Fruit fly (Drosophila melanogaster) whole organism, embryonic: Measurements from ENCODE around the gene CG12020.
A peak's percentile ranks its signal among the peaks of the same experiment; 100 is the strongest.

Experiments used
- Atf3 ChIP-seq: fragments of 200-800 bp; sonication (Bioruptor generic); optimal IDR thresholded peaks from 3 replicates; lab custom pipeline; 2016; ENCODE audit warnings: missing biosample characterization, missing genetic modification characterization
- CG10959 ChIP-seq: fragments of 200-800 bp; sonication (Bioruptor generic); IDR thresholded peaks from 2 replicates; pipeline ENCODE4 v1.3.6; 2022; ENCODE audit warnings: missing biosample characterization, missing genetic modification characterization
- CG11695 ChIP-seq: fragments of 200-800 bp; sonication (Bioruptor generic); IDR thresholded peaks from 3 replicates; pipeline ENCODE4 v1.3.6; 2022; ENCODE audit warnings: missing biosample characterization, missing genetic modification characterization
- CG12299 ChIP-seq: fragments of 200-800 bp; sonication (Bioruptor generic); optimal IDR thresholded peaks from 2 replicates; lab custom pipeline; 2018; ENCODE audit warnings: missing biosample characterization, mild to moderate bottlenecking, missing genetic modification characterization
- CG15011 ChIP-seq: fragments of 200-800 bp; sonication (Bioruptor generic); optimal IDR thresholded peaks from 3 replicates; lab custom pipeline; 2018; ENCODE audit warnings: missing biosample characterization, mild to moderate bottlenecking, missing genetic modification characterization
- CG15696 ChIP-seq: fragments of 200-800 bp; sonication (Bioruptor generic); optimal IDR thresholded peaks from 2 replicates; lab custom pipeline; 2019; ENCODE audit warnings: missing biosample characterization, mild to moderate bottlenecking, missing genetic modification characterization, moderate library complexity
- CG1602 ChIP-seq: fragments of 200-800 bp; sonication (Bioruptor generic); optimal IDR thresholded peaks from 3 replicates; lab custom pipeline; 2016; ENCODE audit warnings: missing biosample characterization, missing genetic modification characterization
- CG1792 ChIP-seq: fragments of 200-800 bp; sonication (Bioruptor generic); optimal IDR thresholded peaks from 2 replicates; lab custom pipeline; 2016; ENCODE audit warnings: missing biosample characterization, missing genetic modification characterization
- CG2116 ChIP-seq: fragments of 200-800 bp; sonication (Bioruptor generic); optimal IDR thresholded peaks from 3 replicates; lab custom pipeline; 2018; ENCODE audit warnings: missing biosample characterization, mild to moderate bottlenecking, missing genetic modification characterization
- CG2202 ChIP-seq: fragments of 200-800 bp; sonication (Bioruptor generic); optimal IDR thresholded peaks from 2 replicates; lab custom pipeline; 2018; ENCODE audit warnings: missing biosample characterization, mild to moderate bottlenecking, missing genetic modification characterization
- CG30403 ChIP-seq: fragments of 200-800 bp; sonication (Bioruptor generic); optimal IDR thresholded peaks from 3 replicates; lab custom pipeline; 2016; ENCODE audit warnings: missing biosample characterization, missing genetic modification characterization
- CG3065 ChIP-seq: fragments of 200-800 bp; sonication (Bioruptor generic); optimal IDR thresholded peaks from 2 replicates; lab custom pipeline; 2016; ENCODE audit warnings: missing biosample characterization, missing genetic modification characterization
- CG33213 ChIP-seq: fragments of 200-800 bp; sonication (Bioruptor generic); optimal IDR thresholded peaks from 3 replicates; lab custom pipeline; 2016; ENCODE audit warnings: missing biosample characterization, missing genetic modification characterization
- CG34224 ChIP-seq: fragments of 200-800 bp; sonication (Bioruptor generic); IDR thresholded peaks from 3 replicates; pipeline ENCODE4 v1.3.6; 2022; ENCODE audit warnings: missing biosample characterization, missing genetic modification characterization; ENCODE audit not compliant: partially characterized antibody
- CG34376 ChIP-seq: fragments of 200-800 bp; sonication (Bioruptor generic); optimal IDR thresholded peaks from 2 replicates; lab custom pipeline; 2018; ENCODE audit warnings: missing biosample characterization, mild to moderate bottlenecking, missing genetic modification characterization
- CG4730 ChIP-seq: fragments of 200-800 bp; sonication (Bioruptor generic); IDR thresholded peaks from 2 replicates; pipeline ENCODE4 v1.3.6; 2022; ENCODE audit warnings: missing biosample characterization, missing genetic modification characterization
- CG5180 ChIP-seq: fragments of 200-800 bp; sonication (Bioruptor generic); optimal IDR thresholded peaks from 3 replicates; lab custom pipeline; 2017; ENCODE audit warnings: missing biosample characterization, missing genetic modification characterization, mild to moderate bottlenecking, moderate library complexity, missing genetic modification reagents
- CG7271 ChIP-seq: fragments of 200-800 bp; sonication (Bioruptor generic); optimal IDR thresholded peaks from 2 replicates; lab custom pipeline; 2018; ENCODE audit warnings: missing biosample characterization, mild to moderate bottlenecking, missing genetic modification characterization, moderate library complexity
- CG7963 ChIP-seq: fragments of 200-800 bp; sonication (Bioruptor generic); IDR thresholded peaks from 3 replicates; pipeline ENCODE4 v1.3.6; 2022; ENCODE audit warnings: missing biosample characterization, missing genetic modification characterization; ENCODE audit not compliant: partially characterized antibody
- Chrac-16 ChIP-seq: fragments of 200-800 bp; sonication (Bioruptor generic); optimal IDR thresholded peaks from 3 replicates; lab custom pipeline; 2016; ENCODE audit warnings: missing biosample characterization, missing genetic modification characterization
- Doc2 ChIP-seq: fragments of 200-800 bp; sonication (Bioruptor generic); IDR thresholded peaks from 2 replicates; pipeline ENCODE4 v1.3.6; 2022; ENCODE audit warnings: missing biosample characterization, missing genetic modification characterization
- Dref ChIP-seq: fragments of 200-800 bp; sonication (Bioruptor generic); IDR thresholded peaks from 2 replicates; pipeline ENCODE4 v1.3.6; 2022; ENCODE audit warnings: missing biosample characterization, missing genetic modification characterization
- E2f2 ChIP-seq: fragments of 200-800 bp; sonication (Bioruptor generic); IDR thresholded peaks from 2 replicates; pipeline ENCODE4 v1.3.6; 2022; ENCODE audit warnings: missing biosample characterization, missing genetic modification characterization
- Eip74EF ChIP-seq, 2 experiments: fragments of 200-800 bp in 1 of 2; fragments of >200 bp in 1 of 2; sonication (Bioruptor generic) in 1 of 2; optimal IDR thresholded peaks; 2 replicates each; lab custom pipeline; 2017 to 2019; ENCODE audit warnings: missing biosample characterization in 2 of 2, missing genetic modification characterization in 2 of 2, mild to moderate bottlenecking in 1 of 2, moderate library complexity in 1 of 2
- Fer2 ChIP-seq: fragments of 200-800 bp; sonication (Bioruptor generic); optimal IDR thresholded peaks from 2 replicates; lab custom pipeline; 2018; ENCODE audit warnings: missing biosample characterization, mild to moderate bottlenecking, missing genetic modification characterization, moderate library complexity
- H2.0 ChIP-seq: fragments of 200-800 bp; sonication (Bioruptor generic); IDR thresholded peaks from 2 replicates; pipeline ENCODE4 v1.3.6; 2022; ENCODE audit warnings: missing biosample characterization, missing genetic modification characterization
- Hr3 ChIP-seq: fragments of 200-800 bp; sonication (Bioruptor generic); optimal IDR thresholded peaks from 3 replicates; lab custom pipeline; 2016; ENCODE audit warnings: missing biosample characterization, missing genetic modification characterization
- Hr78 ChIP-seq, 2 experiments: fragments of 200-800 bp in 1 of 2; fragments of >200 bp in 1 of 2; sonication (Bioruptor generic) in 1 of 2; optimal IDR thresholded peaks; 2 replicates each; lab custom pipeline; 2017 to 2019; ENCODE audit warnings: missing biosample characterization in 2 of 2, missing genetic modification characterization in 2 of 2, mild to moderate bottlenecking in 1 of 2, moderate library complexity in 1 of 2
- Hsf ChIP-seq: fragments of 200-800 bp; sonication (Bioruptor generic); optimal IDR thresholded peaks from 3 replicates; lab custom pipeline; 2016; ENCODE audit warnings: missing biosample characterization, missing genetic modification characterization
- MTF-1 ChIP-seq: fragments of 200-800 bp; sonication (Bioruptor generic); optimal IDR thresholded peaks from 2 replicates; lab custom pipeline; 2018; ENCODE audit warnings: missing biosample characterization, mild to moderate bottlenecking, missing genetic modification characterization, borderline replicate concordance
- Mes4 ChIP-seq: fragments of 200-800 bp; sonication (Bioruptor generic); optimal IDR thresholded peaks from 2 replicates; lab custom pipeline; 2016; ENCODE audit warnings: missing biosample characterization, missing genetic modification characterization
- Mrtf ChIP-seq: fragments of 200-800 bp; sonication (Bioruptor generic); IDR thresholded peaks from 3 replicates; pipeline ENCODE4 v1.3.6; 2022; ENCODE audit warnings: missing biosample characterization, missing genetic modification characterization
- Nf-YB ChIP-seq: fragments of 200-800 bp; sonication (Bioruptor generic); optimal IDR thresholded peaks from 3 replicates; lab custom pipeline; 2019; ENCODE audit warnings: missing biosample characterization, mild to moderate bottlenecking, missing genetic modification characterization, moderate library complexity
- Scr ChIP-seq: fragments of 200-800 bp; sonication (Bioruptor generic); IDR thresholded peaks from 2 replicates; pipeline ENCODE4 v1.3.6; 2022; ENCODE audit warnings: missing biosample characterization, missing genetic modification characterization; ENCODE audit not compliant: partially characterized antibody
- Sry-β ChIP-seq: fragments of 200-800 bp; sonication (Bioruptor generic); optimal IDR thresholded peaks from 2 replicates; lab custom pipeline; 2018; ENCODE audit warnings: missing biosample characterization, mild to moderate bottlenecking, missing genetic modification characterization, moderate library complexity
- Tbp ChIP-seq: fragments of >200 bp; optimal IDR thresholded peaks from 2 replicates; lab custom pipeline; 2018; ENCODE audit warnings: missing biosample characterization, missing genetic modification characterization
- ap ChIP-seq: fragments of 200-800 bp; sonication (Bioruptor generic); IDR thresholded peaks from 2 replicates; pipeline ENCODE4 v1.3.6; 2022; ENCODE audit warnings: missing biosample characterization, missing genetic modification characterization
- ara ChIP-seq: fragments of 200-800 bp; sonication (Bioruptor generic); IDR thresholded peaks from 2 replicates; pipeline ENCODE4 v1.3.6; 2022; ENCODE audit warnings: missing biosample characterization, missing genetic modification characterization
- ato ChIP-seq: fragments of 200-800 bp; sonication (Bioruptor generic); IDR thresholded peaks from 2 replicates; pipeline ENCODE4 v1.3.6; 2022; ENCODE audit warnings: missing biosample characterization, missing genetic modification characterization; ENCODE audit not compliant: partially characterized antibody
- crol ChIP-seq: fragments of 200-800 bp; sonication (Bioruptor generic); IDR thresholded peaks from 2 replicates; pipeline ENCODE4 v1.3.6; 2022; ENCODE audit warnings: missing biosample characterization, missing genetic modification characterization
- dmrt99B ChIP-seq: fragments of 200-800 bp; sonication (Bioruptor generic); optimal IDR thresholded peaks from 2 replicates; lab custom pipeline; 2018; ENCODE audit warnings: missing biosample characterization, mild to moderate bottlenecking, missing genetic modification characterization, moderate library complexity
- emc ChIP-seq: fragments of 200-800 bp; sonication (Bioruptor generic); optimal IDR thresholded peaks from 2 replicates; lab custom pipeline; 2016; ENCODE audit warnings: missing biosample characterization, missing genetic modification characterization
- eyg ChIP-seq: fragments of 200-800 bp; sonication (Bioruptor generic); optimal IDR thresholded peaks from 3 replicates; lab custom pipeline; 2016; ENCODE audit warnings: missing biosample characterization, missing genetic modification characterization
- nerfin-1 ChIP-seq: fragments of 200-800 bp; sonication (Bioruptor generic); optimal IDR thresholded peaks from 3 replicates; lab custom pipeline; 2019; ENCODE audit warnings: missing biosample characterization, mild to moderate bottlenecking, missing genetic modification characterization, moderate library complexity
- odd ChIP-seq: fragments of 200-800 bp; sonication (Bioruptor generic); optimal IDR thresholded peaks from 2 replicates; lab custom pipeline; 2017; ENCODE audit warnings: missing biosample characterization, mild to moderate bottlenecking, missing genetic modification characterization
- row ChIP-seq: fragments of 200-800 bp; sonication (Bioruptor generic); IDR thresholded peaks from 3 replicates; pipeline ENCODE4 v1.3.6; 2022; ENCODE audit warnings: missing biosample characterization, missing genetic modification characterization
- scrt ChIP-seq: fragments of 200-800 bp; sonication (Bioruptor generic); optimal IDR thresholded peaks from 2 replicates; lab custom pipeline; 2018; ENCODE audit warnings: missing biosample characterization, mild to moderate bottlenecking, missing genetic modification characterization, moderate library complexity
- sna ChIP-seq: fragments of 200-800 bp; sonication (Bioruptor generic); IDR thresholded peaks from 2 replicates; pipeline ENCODE4 v1.3.6; 2022; ENCODE audit warnings: missing biosample characterization, missing genetic modification characterization; ENCODE audit not compliant: partially characterized antibody
- so ChIP-seq: fragments of 200-800 bp; sonication (Bioruptor generic); IDR thresholded peaks from 3 replicates; pipeline ENCODE4 v1.3.6; 2022; ENCODE audit warnings: missing biosample characterization, missing genetic modification characterization
- trem ChIP-seq: fragments of 200-800 bp; optimal IDR thresholded peaks from 3 replicates; lab custom pipeline; 2019; ENCODE audit warnings: missing biosample characterization, mild to moderate bottlenecking, missing genetic modification characterization, moderate library complexity
- usp ChIP-seq: fragments of >200 bp; optimal IDR thresholded peaks from 2 replicates; lab custom pipeline; 2017; ENCODE audit warnings: missing biosample characterization, missing genetic modification characterization

Gene CG12020

dm6 chr3L:1756143-1756542, 41.0 kb upstream of the CG12020 start, which contains the start of gene CG8001 (continued):
- TF ChIP-seq CG33213 (no peak), CG34224 (GFP tag; lab: Robert Waterston, UW) (peak; percentile 56; the same call in 2 of the 3 replicates), ara (GFP tag; lab: Robert Waterston, UW) (no peak), Hsf (GFP tag; lab: Kevin White, UChicago) (no peak), CG15696 (tag; lab: Kevin White, UChicago) (no peak), Hr78 (GFP tag; optimal IDR thresholded peaks at IDR 0.05; lab: Kevin White, UChicago) (no peak), Atf3 (GFP tag; lab: Kevin White, UChicago) (no peak), Doc2 (GFP tag; lab: Robert Waterston, UW) (no peak), CG3065 (GFP tag; lab: Kevin White, UChicago) (no peak), CG7271 (no peak), CG1792 (GFP tag; lab: Kevin White, UChicago) (no peak), ap (GFP tag; lab: Robert Waterston, UW) (no peak), CG5180 (no peak), crol (peak; percentile 68), CG30403 (GFP tag; lab: Kevin White, UChicago) (no peak), Mes4 (no peak), Chrac-16 (no peak), Eip74EF (GFP tag; optimal IDR thresholded peaks at IDR 0.05; lab: Kevin White, UChicago) (no peak), CG2116 (peak; percentile 13), CG10959 (no peak), usp (GFP tag; lab: Kevin White, UChicago) (no peak), CG15011 (GFP tag; lab: Kevin White, UChicago) (no peak), CG12299 (tag; lab: Kevin White, UChicago) (no peak), eyg (GFP tag; lab: Kevin White, UChicago) (no peak), E2f2 (peak; percentile 94), CG11695 (GFP tag; lab: Robert Waterston, UW) (no peak), Nf-YB (GFP tag; lab: Kevin White, UChicago) (no peak), emc (GFP tag; lab: Kevin White, UChicago) (no peak), nerfin-1 (tag; lab: Kevin White, UChicago) (no peak), CG4730 (GFP tag; lab: Robert Waterston, UW) (no peak), ato (GFP tag; lab: Robert Waterston, UW) (no peak), so (GFP tag; lab: Robert Waterston, UW) (no peak), Sry-β (GFP tag; lab: Kevin White, UChicago) (no peak), sna (GFP tag; lab: Robert Waterston, UW) (peak; percentile 41; the same call in 1 of the 2 replicates), Tbp (no peak), Scr (peak; percentile 64), Hr3 (GFP tag; lab: Kevin White, UChicago) (no peak), H2.0 (GFP tag; lab: Robert Waterston, UW) (no peak), odd (no peak), row (GFP tag; lab: Robert Waterston, UW) (no peak), Fer2 (tag; lab: Kevin White, UChicago) (no peak), Mrtf (GFP tag; lab: Robert Waterston, UW) (no peak), CG1602 (no peak), MTF-1 (GFP tag; lab: Kevin White, UChicago) (no peak), trem (tag; lab: Kevin White, UChicago) (no peak), Dref (GFP tag; lab: Robert Waterston, UW) (peak; percentile 76), CG2202 (tag; lab: Kevin White, UChicago) (no peak), scrt (GFP tag; lab: Kevin White, UChicago) (no peak), CG7963 (peak; percentile 40; the same call in 1 of the 3 replicates), dmrt99B (tag; lab: Kevin White, UChicago) (no peak), CG34376 (GFP tag; lab: Kevin White, UChicago) (no peak)
